Worm (Caenorhabditis elegans): ENCODE results near the gene F57H12.6.

DNA sequence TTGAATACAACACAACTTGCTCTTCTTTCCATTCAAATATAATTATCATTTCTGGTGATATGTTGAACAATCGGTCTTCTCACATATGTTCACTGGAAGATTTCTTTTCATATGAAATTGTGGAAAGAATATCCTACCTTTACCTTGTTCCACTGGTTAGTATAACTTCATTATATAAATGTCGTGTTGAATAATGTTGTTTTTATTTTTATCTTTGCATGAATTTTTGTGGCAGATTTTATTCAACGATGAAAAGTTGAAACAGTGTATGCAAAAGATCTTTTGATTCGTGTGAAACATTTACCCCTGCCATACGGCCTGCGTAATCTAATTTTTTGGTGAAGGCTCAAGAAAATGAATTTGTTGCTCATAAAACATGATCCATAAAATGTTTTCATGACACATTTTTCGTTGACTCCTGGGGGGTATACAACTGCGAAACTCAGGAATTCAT lies 14.2 kb downstream of the F57H12.6 start:
- TF ChIP-seq ztf-11 (tag; optimal IDR thresholded peaks at IDR 0.05) (no peak), dmd-4 (tag; optimal IDR thresholded peaks at IDR 0.05) (no peak), zag-1 (tag; optimal IDR thresholded peaks at IDR 0.05) (no peak), ama-1 (optimal IDR thresholded peaks at IDR 0.05) (no peak), ceh-82 (tag; optimal IDR thresholded peaks at IDR 0.05) (no peak), blmp-1 (tag; optimal IDR thresholded peaks at IDR 0.05; ENCODE audit: insufficient read depth) (no peak), R02D3.7 (tag; optimal IDR thresholded peaks at IDR 0.05) (no peak), elt-3 (tag; optimal IDR thresholded peaks at IDR 0.05) (no peak), nhr-12 (tag; optimal IDR thresholded peaks at IDR 0.05) (no peak), lsy-2 (tag; optimal IDR thresholded peaks at IDR 0.05) (no peak), peb-1 (tag; optimal IDR thresholded peaks at IDR 0.05) (no peak), nhr-11 (tag; optimal IDR thresholded peaks at IDR 0.05) (no peak), F13H6.1 (tag; optimal IDR thresholded peaks at IDR 0.05) (no peak), unc-55 (GFP tag; optimal IDR thresholded peaks at IDR 0.05) (no peak)

All from whole organism, L2 larva.